Fruit fly (Drosophila melanogaster): Measurements from ENCODE around the gene smp-30.
A peak's percentile ranks its signal among the peaks of the same experiment; 100 is the strongest.

Gene smp-30

dm6 chr3R:14741192-14741915 lies 9.7 kb downstream of the smp-30 start, which contains the start of the genes eff and jvl (continued):
- TF ChIP-seq gsb (GFP tag; IDR thresholded peaks at IDR 0.05), result no peak
- TF ChIP-seq crol (GFP tag; IDR thresholded peaks at IDR 0.05), result 0 out of 2 replicates have a peak, but pooled peaks have one; percentile 6
- TF ChIP-seq peb (GFP tag; IDR thresholded peaks at IDR 0.05), result no peak
- TF ChIP-seq B-H1 (GFP tag; IDR thresholded peaks at IDR 0.05), result no peak
- no peak for TF ChIP-seq CG43689 (GFP tag; IDR thresholded peaks at IDR 0.05)
- no peak for TF ChIP-seq Trl (optimal IDR thresholded peaks at IDR 0.05)
- TF ChIP-seq Trl (GFP tag; optimal IDR thresholded peaks at IDR 0.05), result no peak
- TF ChIP-seq CG13123 (GFP tag; optimal IDR thresholded peaks at IDR 0.05), result peak; percentile 23
- TF ChIP-seq grn (GFP tag; optimal IDR thresholded peaks at IDR 0.05), result no peak
- no peak for TF ChIP-seq aop (GFP tag; IDR thresholded peaks at IDR 0.05)
- TF ChIP-seq Max (GFP tag; optimal IDR thresholded peaks at IDR 0.05), result peak; percentile 38
- TF ChIP-seq NC2α (GFP tag; optimal IDR thresholded peaks at IDR 0.05), result no peak
- 0 out of 2 replicates have a peak, but pooled peaks have one; percentile 10 for TF ChIP-seq ap (GFP tag; IDR thresholded peaks at IDR 0.05)
- peak; percentile 68 for TF ChIP-seq vvl (GFP tag; IDR thresholded peaks at IDR 0.05)
- no peak for TF ChIP-seq crc (GFP tag; optimal IDR thresholded peaks at IDR 0.05)
- peak; percentile 62 for TF ChIP-seq pzg (GFP tag; optimal IDR thresholded peaks at IDR 0.05)
- peak; percentile 15; the same call in 1 of the 3 replicates for TF ChIP-seq CG34422 (GFP tag; IDR thresholded peaks at IDR 0.05)
- peak; percentile 32; the same call in 1 of the 2 replicates for TF ChIP-seq CG9215 (GFP tag; IDR thresholded peaks at IDR 0.05)
- TF ChIP-seq CG3838 (GFP tag; optimal IDR thresholded peaks at IDR 0.05), result no peak
- TF ChIP-seq Dp (GFP tag; optimal IDR thresholded peaks at IDR 0.05), result peak; percentile 49
- TF ChIP-seq sr (GFP tag; IDR thresholded peaks at IDR 0.05), result no peak
- no peak for TF ChIP-seq CG3281 (GFP tag; optimal IDR thresholded peaks at IDR 0.05)
- TF ChIP-seq Hr51 (GFP tag; optimal IDR thresholded peaks at IDR 0.05), result peak; percentile 10 to 21
- no peak for TF ChIP-seq jumu (GFP tag; optimal IDR thresholded peaks at IDR 0.05)
- peak; percentile 38 for TF ChIP-seq Chrac-16 (GFP tag; optimal IDR thresholded peaks at IDR 0.05)
- TF ChIP-seq Dll (GFP tag; IDR thresholded peaks at IDR 0.05; ENCODE audit: partially characterized antibody), result peak; percentile 99
- TF ChIP-seq CG18476 (GFP tag; optimal IDR thresholded peaks at IDR 0.05), result peak; percentile 23
- TF ChIP-seq oc (tag; optimal IDR thresholded peaks at IDR 0.05), result no peak
- no peak for TF ChIP-seq ro (GFP tag; IDR thresholded peaks at IDR 0.05)
- no peak for TF ChIP-seq Oaz (GFP tag; IDR thresholded peaks at IDR 0.05)
- TF ChIP-seq az2 (GFP tag; optimal IDR thresholded peaks at IDR 0.05), result peak; percentile 22
- TF ChIP-seq CG9609 (GFP tag; optimal IDR thresholded peaks at IDR 0.05), result no peak
- peak; percentile 21 for TF ChIP-seq phol (tag; optimal IDR thresholded peaks at IDR 0.05)
- no peak for TF ChIP-seq mirr (GFP tag; optimal IDR thresholded peaks at IDR 0.05)
- no peak for TF ChIP-seq croc (GFP tag; conservative IDR thresholded peaks at IDR 0.05)
- no peak for TF ChIP-seq pfk (GFP tag; optimal IDR thresholded peaks at IDR 0.05)
- TF ChIP-seq HmgZ (tag; optimal IDR thresholded peaks at IDR 0.05), result no peak
- peak; percentile 87 for TF ChIP-seq Opbp (GFP tag; IDR thresholded peaks at IDR 0.05; ENCODE audit: partially characterized antibody)
- no peak for TF ChIP-seq CG17612 (GFP tag; IDR thresholded peaks at IDR 0.05)
- TF ChIP-seq CG8924 (tag; optimal IDR thresholded peaks at IDR 0.05), result no peak
- TF ChIP-seq CG14710 (tag; optimal IDR thresholded peaks at IDR 0.05), result peak; percentile 49
- TF ChIP-seq CG2889 (GFP tag; IDR thresholded peaks at IDR 0.05), result no peak
- TF ChIP-seq corto (GFP tag; optimal IDR thresholded peaks at IDR 0.05), result no peak
- no peak for TF ChIP-seq odd (GFP tag; optimal IDR thresholded peaks at IDR 0.05)
- TF ChIP-seq bsh (GFP tag; optimal IDR thresholded peaks at IDR 0.05), result peak in 1 of 2 experiments; percentile 24
- no peak for TF ChIP-seq CG10209 (GFP tag; optimal IDR thresholded peaks at IDR 0.05)
- TF ChIP-seq jigr1 (GFP tag; IDR thresholded peaks at IDR 0.05), result no peak
- peak; percentile 3 for TF ChIP-seq psq (GFP tag; optimal IDR thresholded peaks at IDR 0.05)
- no peak for TF ChIP-seq zf30C (GFP tag; optimal IDR thresholded peaks at IDR 0.05)
- TF ChIP-seq slp2 (GFP tag; optimal IDR thresholded peaks at IDR 0.05), result no peak
- peak; percentile 38 for TF ChIP-seq CG9797 (GFP tag; optimal IDR thresholded peaks at IDR 0.05)

All from whole organism, embryonic.